Worm (Caenorhabditis elegans): ENCODE data around the gene T08D2.4.
"Not testable (repeated sequence)": the region's sequence is repeated elsewhere in the genome, so short reads cannot be mapped to it uniquely, and the experiment has no call there.

Gene T08D2.4

DNA sequence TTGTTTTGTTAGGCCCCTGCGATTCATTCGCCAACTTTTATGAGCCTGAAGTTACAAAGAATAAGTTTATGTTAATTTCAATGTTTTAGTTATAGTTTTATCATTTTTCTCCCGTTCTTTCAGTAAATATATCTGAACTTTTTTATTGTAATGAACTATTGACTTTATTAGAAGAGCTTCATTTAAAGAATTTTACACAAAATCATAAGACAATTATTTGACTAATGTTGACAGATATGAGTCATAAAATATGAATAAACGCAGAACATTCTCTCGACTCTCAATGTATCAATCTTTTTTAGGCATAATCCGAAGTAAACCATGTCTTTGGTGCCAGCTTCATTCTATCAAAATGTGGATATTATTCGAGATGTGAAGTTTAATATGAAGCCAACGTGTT lies at the start of gene T08D2.4, which contains the start of gene T08D2.5:
Gene T08D2.4, plus strand, starts transcription at position 322 of the 400 bp plus-strand sequence.
Gene T08D2.5, plus strand, starts transcription at position 301 of the 400 bp plus-strand sequence.
- TF ChIP-seq T23F11.4 (GFP tag; optimal IDR thresholded peaks at IDR 0.05): no peak
- TF ChIP-seq ceh-48 (tag; optimal IDR thresholded peaks at IDR 0.05): no peak
- no peak for TF ChIP-seq Y22D7AL.16 (tag; optimal IDR thresholded peaks at IDR 0.05)
- TF ChIP-seq nhr-232 (tag; optimal IDR thresholded peaks at IDR 0.05): no peak
- TF ChIP-seq lim-6 (tag; optimal IDR thresholded peaks at IDR 0.05): no peak
- TF ChIP-seq F13H6.1 (tag; optimal IDR thresholded peaks at IDR 0.05): no peak
- no peak for TF ChIP-seq mec-3 (tag; optimal IDR thresholded peaks at IDR 0.05; ENCODE audit: borderline replicate concordance)
- TF ChIP-seq fkh-10 (GFP tag; optimal IDR thresholded peaks at IDR 0.05): no peak
- TF ChIP-seq ceh-9 (tag; optimal IDR thresholded peaks at IDR 0.05): no peak
- TF ChIP-seq pag-3 (tag; optimal IDR thresholded peaks at IDR 0.05; ENCODE audit: borderline replicate concordance): no peak
- TF ChIP-seq odd-2 (tag; optimal IDR thresholded peaks at IDR 0.05): no peak
- TF ChIP-seq syd-9 (tag; optimal IDR thresholded peaks at IDR 0.05): no peak
- no peak for TF ChIP-seq nhr-11 (tag; optimal IDR thresholded peaks at IDR 0.05)
- TF ChIP-seq ttx-3 (tag; optimal IDR thresholded peaks at IDR 0.05): no peak

DNA sequence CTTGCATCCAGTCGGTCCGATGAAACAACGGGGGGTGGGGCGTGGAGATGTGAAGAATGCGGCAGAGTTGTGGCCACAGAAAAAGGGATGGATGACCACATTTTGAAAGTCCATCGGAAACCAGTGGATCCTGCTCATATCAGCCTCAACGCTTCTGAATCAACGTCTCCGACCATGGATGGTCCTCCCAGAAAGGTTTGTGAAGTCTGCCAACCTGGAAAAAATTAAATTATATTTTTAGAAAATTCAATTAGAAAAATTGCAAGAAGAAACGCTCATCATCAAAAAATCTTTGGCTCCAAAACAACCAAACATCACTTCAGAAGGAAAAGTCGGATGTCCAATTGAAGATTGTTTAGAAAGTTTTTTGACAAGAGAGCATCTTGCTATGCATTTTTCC lies 36.0 kb upstream of the T08D2.4 start, which contains the start of gene Y73B3A.8:
Gene Y73B3A.8, minus strand, starts transcription at position 101 of the 400 bp plus-strand sequence.
- no peak for TF ChIP-seq K02D7.2 (tag; optimal IDR thresholded peaks at IDR 0.05)
- TF ChIP-seq dve-1 (tag; optimal IDR thresholded peaks at IDR 0.05): no peak
- no peak for TF ChIP-seq K09A11.1 (tag; optimal IDR thresholded peaks at IDR 0.05; ENCODE audit: insufficient read depth)
- TF ChIP-seq ceh-34 (tag; optimal IDR thresholded peaks at IDR 0.05): no peak
- no peak for TF ChIP-seq rnt-1 (tag; optimal IDR thresholded peaks at IDR 0.05)
- TF ChIP-seq fax-1 (tag; optimal IDR thresholded peaks at IDR 0.05): no peak
- TF ChIP-seq fkh-10 (GFP tag; optimal IDR thresholded peaks at IDR 0.05): no peak
- TF ChIP-seq unc-42 (tag; optimal IDR thresholded peaks at IDR 0.05): no peak
- no peak for TF ChIP-seq ceh-24 (tag; optimal IDR thresholded peaks at IDR 0.05)
- TF ChIP-seq eyg-1 (tag; optimal IDR thresholded peaks at IDR 0.05): no peak
- TF ChIP-seq ceh-19 (GFP tag; optimal IDR thresholded peaks at IDR 0.05): no peak
- TF ChIP-seq Y22D7AL.16 (tag; optimal IDR thresholded peaks at IDR 0.05): no peak
- TF ChIP-seq lin-11 (tag; optimal IDR thresholded peaks at IDR 0.05): no peak
- TF ChIP-seq pha-4 (tag; optimal IDR thresholded peaks at IDR 0.05): no peak
- no peak for TF ChIP-seq ama-1 (optimal IDR thresholded peaks at IDR 0.05)
- no peak for TF ChIP-seq ahr-1 (tag; optimal IDR thresholded peaks at IDR 0.05)
- no peak for TF ChIP-seq ceh-30 (tag; optimal IDR thresholded peaks at IDR 0.05)

DNA sequence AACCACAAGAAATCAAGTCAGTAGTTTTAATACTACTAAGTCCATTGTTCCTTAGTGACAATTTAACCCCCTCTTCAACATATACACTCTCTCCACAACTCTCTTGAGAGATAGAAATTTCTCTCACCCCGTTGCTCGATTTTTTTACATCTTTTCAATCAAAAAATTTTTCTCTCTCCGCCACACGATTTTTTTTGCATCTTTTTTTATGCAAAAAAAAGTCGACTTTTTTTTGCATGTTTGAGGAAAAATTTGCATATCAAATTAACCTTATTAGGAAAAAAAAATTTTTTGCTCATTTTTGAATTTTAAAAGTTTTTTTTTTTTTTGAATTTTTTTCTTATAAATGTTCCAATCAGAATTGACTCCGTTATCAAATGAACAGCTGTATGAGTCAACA lies 30.4 kb upstream of the T08D2.4 start:
- TF ChIP-seq zip-5 (tag; optimal IDR thresholded peaks at IDR 0.05): no peak
- TF ChIP-seq ceh-18 (tag; optimal IDR thresholded peaks at IDR 0.05): peak; percentile 95

DNA sequence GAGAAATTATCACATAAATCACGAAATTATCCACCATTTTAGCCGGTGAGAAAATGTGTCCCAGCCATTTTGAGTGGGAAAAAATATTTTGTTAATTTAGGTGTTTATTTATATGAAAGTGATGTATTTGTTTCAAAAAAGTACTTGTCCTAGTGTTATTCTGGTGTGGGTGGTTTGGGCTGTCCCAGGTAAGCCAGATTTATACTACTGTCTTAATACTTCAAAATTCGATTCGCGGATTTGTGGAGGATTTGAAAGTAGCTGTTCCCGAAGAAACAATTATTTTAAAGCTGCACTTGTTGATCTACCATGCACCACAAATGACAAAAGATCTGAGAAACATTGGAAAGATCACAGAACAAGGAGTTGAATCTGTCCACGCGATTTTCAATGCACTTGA lies 29.4 kb upstream of the T08D2.4 start, which contains the start of gene Y73B3A.11:
Gene Y73B3A.11, plus strand, starts transcription at position 301 of the 400 bp plus-strand sequence.
- no peak for TF ChIP-seq ama-1 (optimal IDR thresholded peaks at IDR 0.05)
- no peak for TF ChIP-seq nhr-11 (tag; optimal IDR thresholded peaks at IDR 0.05)

DNA sequence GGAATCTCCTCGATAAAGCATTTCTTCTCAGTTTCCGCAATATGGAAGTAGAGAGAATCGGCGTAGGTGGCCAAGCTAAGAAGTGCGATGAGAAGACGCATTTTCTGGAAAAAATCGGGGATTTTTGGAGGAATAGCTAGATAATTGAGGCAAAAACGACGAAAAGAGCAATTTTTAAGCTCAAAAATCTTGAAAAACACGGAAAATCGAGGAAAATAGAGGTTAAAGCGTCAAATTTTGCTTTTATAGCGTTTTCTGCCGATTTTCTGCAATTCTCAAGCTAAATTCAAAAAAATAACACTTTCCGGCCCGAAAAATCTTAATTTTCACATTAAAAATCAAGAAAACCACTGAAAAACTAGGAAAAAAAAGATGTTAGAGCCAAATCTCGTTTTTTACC lies 14.2 kb upstream of the T08D2.4 start, which contains the start of gene tmed-12:
Gene tmed-12, minus strand, starts transcription at position 101 of the 400 bp plus-strand sequence.
- not testable (repeated sequence) for TF ChIP-seq pha-2, ceh-24, ahr-1 (tag; optimal IDR thresholded peaks at IDR 0.05)

DNA sequence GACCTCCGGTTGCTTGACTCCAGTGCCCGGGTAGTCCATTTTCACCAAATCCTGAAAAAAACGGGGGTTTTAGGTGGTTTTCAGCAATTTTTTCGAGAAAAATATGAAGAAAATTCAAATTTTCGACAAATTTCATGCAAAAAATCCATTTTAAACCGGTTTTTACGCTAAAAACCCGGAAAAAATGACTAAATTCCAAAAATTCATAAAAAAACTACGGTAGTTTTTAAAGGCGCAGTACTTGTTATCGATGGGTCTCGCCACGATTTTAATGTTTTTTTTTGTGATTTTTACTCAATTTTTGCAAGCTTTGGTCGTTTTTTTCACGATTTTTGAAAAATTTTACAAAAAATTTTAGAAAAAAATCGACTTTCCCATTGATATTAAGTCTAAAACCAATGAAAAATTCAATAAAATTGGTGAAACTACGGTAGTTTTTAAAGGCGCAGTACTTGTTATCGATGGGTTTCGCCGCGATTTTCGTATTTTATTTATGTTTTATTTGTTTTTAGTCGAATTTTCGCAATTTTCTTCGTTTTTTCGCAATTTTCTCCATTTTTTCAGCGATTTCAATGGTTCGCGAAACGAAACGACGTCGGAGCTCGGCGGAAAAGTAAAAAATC lies 5.0 kb downstream of the T08D2.4 start, which contains the start of the genes T08D2.6 and chkr-1:
Gene T08D2.6, minus strand, starts transcription at position 51 of the 623 bp plus-strand sequence.
Gene chkr-1, plus strand, starts transcription at position 573 of the 623 bp plus-strand sequence.
- not testable (repeated sequence) for TF ChIP-seq sox-2 (GFP tag; IDR thresholded peaks at IDR 0.05); unc-86 (tag; optimal IDR thresholded peaks at IDR 0.05); sdc-2 (tag; optimal IDR thresholded peaks at IDR 0.05)
